Fruit fly (Drosophila melanogaster) S2 (cell line): ENCODE data around the gene CG32262.

Experiments used
- CG8478 ChIP-seq: fragments of >200 bp; optimal IDR thresholded peaks from 2 replicates; lab custom pipeline; 2018
- CTCF ChIP-seq, 2 experiments: fragments of >200 bp; optimal IDR thresholded peaks; 2 replicates each; lab custom pipeline; 2018

dm6 chr3L:3849763-3850162 is 39.8 kb upstream of the CG32262 start:
- TF ChIP-seq CG8478 (lab: Kevin White, UChicago) (no peak), CTCF (optimal IDR thresholded peaks at IDR 0.05; lab: Kevin White, UChicago) (no peak)
